Worm (Caenorhabditis elegans) whole organism, L3 larva: ENCODE measurements around the gene ztf-14.

Experiments
- R02D3.7 ChIP-seq: fragments of 150-350 bp; optimal IDR thresholded peaks from 2 replicates; lab custom pipeline; 2014; ENCODE audit warnings: missing biosample characterization, missing genetic modification characterization
- ZK546.5 ChIP-seq: sonication (generic microtip); optimal IDR thresholded peaks from 2 replicates; lab custom pipeline; 2017; ENCODE audit warnings: missing biosample characterization, missing genetic modification characterization
- aly-2 ChIP-seq: fragments of 150-350 bp; optimal IDR thresholded peaks from 2 replicates; lab custom pipeline; 2014; ENCODE audit warnings: missing biosample characterization, missing genetic modification characterization
- ama-1 ChIP-seq: fragments of 150-350 bp; optimal IDR thresholded peaks from 2 replicates; lab custom pipeline; 2018
- ceh-82 ChIP-seq: fragments of 150-350 bp; optimal IDR thresholded peaks from 2 replicates; lab custom pipeline; 2014; ENCODE audit warnings: missing biosample characterization, missing genetic modification characterization
- daf-12 ChIP-seq: fragments of 150-350 bp; optimal IDR thresholded peaks from 2 replicates; lab custom pipeline; 2014; ENCODE audit warnings: missing biosample characterization, missing genetic modification reagents, missing genetic modification characterization
- egl-27 ChIP-seq: sonication (generic microtip); optimal IDR thresholded peaks from 4 replicates; lab custom pipeline; 2017; ENCODE audit warnings: missing biosample characterization, missing genetic modification reagents, missing genetic modification characterization
- egl-5 ChIP-seq: fragments of 150-350 bp; optimal IDR thresholded peaks from 2 replicates; lab custom pipeline; 2017; ENCODE audit warnings: missing biosample characterization, missing genetic modification reagents, missing genetic modification characterization, inconsistent platforms
- elt-1 ChIP-seq: fragments of 150-350 bp; optimal IDR thresholded peaks from 2 replicates; lab custom pipeline; 2014; ENCODE audit warnings: missing biosample characterization, missing genetic modification characterization
- elt-2 ChIP-seq: sonication (generic microtip); optimal IDR thresholded peaks from 2 replicates; lab custom pipeline; 2016; ENCODE audit warnings: missing genetic modification reagents, mild to moderate bottlenecking, missing genetic modification characterization, missing compliant biosample characterization
- elt-3 ChIP-seq, 3 experiments: fragments of 150-350 bp in 1 of 3; sonication (generic microtip) in 2 of 3; optimal IDR thresholded peaks; 2 replicates in 2 of 3; 4 replicates in 1 of 3; lab custom pipeline; 2014 to 2017; ENCODE audit warnings: missing biosample characterization in 3 of 3, missing genetic modification characterization in 3 of 3
- eor-1 ChIP-seq, 2 experiments: fragments of 150-350 bp; optimal IDR thresholded peaks; 2 replicates each; lab custom pipeline; 2014 to 2018; ENCODE audit warnings: missing biosample characterization in 2 of 2, missing genetic modification characterization in 2 of 2
- fkh-10 ChIP-seq: sonication (generic microtip); optimal IDR thresholded peaks from 2 replicates; lab custom pipeline; 2017; ENCODE audit warnings: missing biosample characterization, missing genetic modification reagents, missing genetic modification characterization
- fos-1 ChIP-seq: fragments of 150-350 bp; optimal IDR thresholded peaks from 2 replicates; lab custom pipeline; 2014; ENCODE audit warnings: missing biosample characterization, missing genetic modification characterization
- hmg-11 ChIP-seq: sonication (generic microtip); optimal IDR thresholded peaks from 2 replicates; lab custom pipeline; 2016; ENCODE audit warnings: missing genetic modification characterization, missing compliant biosample characterization
- lin-15B ChIP-seq: fragments of 150-350 bp; optimal IDR thresholded peaks from 2 replicates; lab custom pipeline; 2014; ENCODE audit warnings: missing biosample characterization, missing genetic modification characterization
- lin-39 ChIP-seq: fragments of 150-350 bp; optimal IDR thresholded peaks from 2 replicates; lab custom pipeline; 2018; ENCODE audit warnings: missing biosample characterization, missing genetic modification reagents, missing genetic modification characterization
- lsy-12 ChIP-seq: sonication (generic microtip); optimal IDR thresholded peaks from 2 replicates; lab custom pipeline; 2016; ENCODE audit warnings: mild to moderate bottlenecking, missing genetic modification characterization, missing compliant biosample characterization
- mdl-1 ChIP-seq: fragments of 150-350 bp; optimal IDR thresholded peaks from 2 replicates; lab custom pipeline; 2014; ENCODE audit warnings: missing biosample characterization, missing genetic modification characterization
- mml-1 ChIP-seq: fragments of 150-350 bp; sonication (generic microtip); optimal IDR thresholded peaks from 3 replicates; lab custom pipeline; 2014; ENCODE audit warnings: missing biosample characterization, missing genetic modification characterization
- nfya-1 ChIP-seq: sonication (generic microtip); optimal IDR thresholded peaks from 2 replicates; lab custom pipeline; 2017; ENCODE audit warnings: missing genetic modification characterization, mild to moderate bottlenecking, missing compliant biosample characterization, antibody characterized with exemption, moderate library complexity; ENCODE audit not compliant: insufficient read depth
- nhr-237 ChIP-seq: fragments of 150-350 bp; optimal IDR thresholded peaks from 2 replicates; lab custom pipeline; 2014; ENCODE audit warnings: missing biosample characterization, missing genetic modification characterization
- nhr-28 ChIP-seq: fragments of 150-350 bp; optimal IDR thresholded peaks from 2 replicates; lab custom pipeline; 2014; ENCODE audit warnings: missing biosample characterization, missing genetic modification characterization
- nhr-43 ChIP-seq: sonication (generic microtip); optimal IDR thresholded peaks from 2 replicates; lab custom pipeline; 2016; ENCODE audit warnings: mild to moderate bottlenecking, missing genetic modification characterization, missing compliant biosample characterization; ENCODE audit not compliant: poor library complexity, severe bottlenecking
- nhr-67 ChIP-seq: fragments of 150-350 bp; optimal IDR thresholded peaks from 2 replicates; lab custom pipeline; 2014; ENCODE audit warnings: missing biosample characterization, missing genetic modification characterization
- nhr-76 ChIP-seq: fragments of 150-350 bp; sonication (generic microtip); optimal IDR thresholded peaks from 5 replicates; lab custom pipeline; 2014; ENCODE audit warnings: missing biosample characterization, missing genetic modification characterization
- pha-4 ChIP-seq: fragments of 150-350 bp; optimal IDR thresholded peaks from 2 replicates; lab custom pipeline; 2014; ENCODE audit warnings: missing biosample characterization, missing genetic modification reagents, missing genetic modification characterization
- pqm-1 ChIP-seq: fragments of 150-350 bp; optimal IDR thresholded peaks from 2 replicates; lab custom pipeline; 2017; ENCODE audit warnings: missing biosample characterization, missing genetic modification characterization, inconsistent platforms
- sea-2 ChIP-seq: fragments of 150-350 bp; sonication (generic microtip); optimal IDR thresholded peaks from 4 replicates; lab custom pipeline; 2014; ENCODE audit warnings: missing biosample characterization, missing genetic modification reagents, missing genetic modification characterization
- skn-1 ChIP-seq: fragments of 150-350 bp; optimal IDR thresholded peaks from 2 replicates; lab custom pipeline; 2014; ENCODE audit warnings: missing biosample characterization, missing genetic modification characterization
- snpc-4 ChIP-seq: fragments of 150-350 bp; optimal IDR thresholded peaks from 2 replicates; lab custom pipeline; 2014; ENCODE audit warnings: missing biosample characterization, missing genetic modification characterization
- tbx-2 ChIP-seq: sonication (generic microtip); optimal IDR thresholded peaks from 2 replicates; lab custom pipeline; 2016; ENCODE audit warnings: mild to moderate bottlenecking, missing genetic modification characterization, missing compliant biosample characterization
- unc-39 ChIP-seq: sonication (generic microtip); optimal IDR thresholded peaks from 4 replicates; lab custom pipeline; 2017; ENCODE audit warnings: missing biosample characterization, missing genetic modification characterization
- unc-62 ChIP-seq: fragments of 150-350 bp; sonication (generic microtip); optimal IDR thresholded peaks from 4 replicates; lab custom pipeline; 2014; ENCODE audit warnings: missing biosample characterization, missing genetic modification reagents, missing genetic modification characterization
- zag-1 ChIP-seq: fragments of 150-350 bp; optimal IDR thresholded peaks from 2 replicates; lab custom pipeline; 2014; ENCODE audit warnings: missing biosample characterization, missing genetic modification characterization
- ztf-11 ChIP-seq: fragments of 150-350 bp; optimal IDR thresholded peaks from 2 replicates; lab custom pipeline; 2014; ENCODE audit warnings: missing biosample characterization, missing genetic modification characterization

ztf-14 gene

ce11 chrX:14455419-14455818 is 40.5 kb upstream of the ztf-14 start, which contains the start of gene Y66C5A.1:
Y66C5A.1 (minus strand) TSS chrX:14455519.
- TF ChIP-seq nhr-76 (tag; lab: Kevin White, UChicago) (no peak), ama-1 (lab: Kevin White, UChicago) (no peak), egl-27 (no peak), unc-62 (GFP tag; lab: Kevin White, UChicago) (no peak), mml-1 (tag; lab: Kevin White, UChicago) (no peak), skn-1 (no peak), ceh-82 (tag; lab: Kevin White, UChicago) (no peak), nhr-67 (tag; lab: Kevin White, UChicago) (no peak), nhr-237 (tag; lab: Kevin White, UChicago) (no peak), pqm-1 (tag; lab: Kevin White, UChicago) (no peak), nhr-43 (tag; lab: Kevin White, UChicago) (no peak), lsy-12 (tag; lab: Kevin White, UChicago) (no peak), elt-1 (no peak), daf-12 (no peak)

ce11 chrX:14460412-14460811 is 35.5 kb upstream of the ztf-14 start, which contains the start of gene Y66C5A.2:
Y66C5A.2 (plus strand) TSS chrX:14460712.
- TF ChIP-seq elt-1 (no peak), egl-27 (no peak), mdl-1 (tag; lab: Kevin White, UChicago) (no peak), skn-1 (no peak), nhr-43 (tag; lab: Kevin White, UChicago) (no peak)

ce11 chrX:14464513-14464912 is 31.4 kb upstream of the ztf-14 start, which contains the start of gene M163.7:
M163.7 (plus strand) TSS chrX:14464813.
- no peak for TF ChIP-seq fkh-10 (GFP tag; lab: Kevin White, UChicago)
- no peak for TF ChIP-seq elt-1

ce11 chrX:14465593-14465992 is 30.3 kb upstream of the ztf-14 start, which contains the start of gene M163.22:
M163.22 (plus strand) TSS chrX:14465893.
- no peak for TF ChIP-seq hmg-11 (tag; lab: Kevin White, UChicago)
- TF ChIP-seq R02D3.7 (tag; lab: Kevin White, UChicago) = no peak
- no peak for TF ChIP-seq tbx-2 (tag; lab: Kevin White, UChicago)
- no peak for TF ChIP-seq fkh-10 (GFP tag; lab: Kevin White, UChicago)
- no peak for TF ChIP-seq ztf-11
- no peak for TF ChIP-seq egl-5 (tag; lab: Kevin White, UChicago)
- no peak for TF ChIP-seq unc-62 (GFP tag; lab: Kevin White, UChicago)
- no peak for TF ChIP-seq pqm-1 (tag; lab: Kevin White, UChicago)
- no peak for TF ChIP-seq unc-39 (tag; lab: Kevin White, UChicago)
- TF ChIP-seq fos-1 = no peak
- TF ChIP-seq elt-2 (tag; lab: Kevin White, UChicago) = no peak
- no peak for TF ChIP-seq nhr-28 (tag; lab: Kevin White, UChicago)
- TF ChIP-seq pha-4 (tag; lab: Kevin White, UChicago) = no peak
- TF ChIP-seq aly-2 (tag; lab: Kevin White, UChicago) = no peak
- TF ChIP-seq ZK546.5 (tag; lab: Kevin White, UChicago) = no peak
- no peak for TF ChIP-seq elt-3 (tag; optimal IDR thresholded peaks at IDR 0.05; lab: Kevin White, UChicago)
- TF ChIP-seq lin-15B (tag; lab: Kevin White, UChicago) = no peak
- no peak for TF ChIP-seq sea-2 (GFP tag; lab: Kevin White, UChicago)

- no peak for TF ChIP-seq pha-4 (tag; lab: Kevin White, UChicago)
- no peak for TF ChIP-seq aly-2 (tag; lab: Kevin White, UChicago)
- TF ChIP-seq zag-1 = no peak
Observed at ce11 chrX:14466532-14466931, 29.4 kb upstream of the ztf-14 start, which contains the start of gene M163.21. M163.21 (plus strand) TSS chrX:14466832.

- TF ChIP-seq lin-39 = no peak
- no peak for TF ChIP-seq nfya-1 (tag; lab: Kevin White, UChicago)
- TF ChIP-seq eor-1 (tag; optimal IDR thresholded peaks at IDR 0.05; lab: Kevin White, UChicago) = no peak
- no peak for TF ChIP-seq snpc-4 (tag; lab: Kevin White, UChicago)
- TF ChIP-seq, all 47 proteins: peak for 0
Observed at ce11 chrX:14469284-14469683, 26.6 kb upstream of the ztf-14 start, which contains the start of gene M163.9. M163.9 (plus strand) TSS chrX:14469584.
